Fruit fly (Drosophila melanogaster) whole organism, embryonic: ENCODE data around the gene Rsph1.

Source experiments
- Atf6 ChIP-seq: fragments of 200-800 bp; sonication (Bioruptor generic); IDR thresholded peaks from 2 replicates; pipeline ENCODE4 v1.3.6; 2022; ENCODE audit warnings: missing biosample characterization, missing genetic modification characterization
- Bgb ChIP-seq: fragments of 200-800 bp; sonication (Bioruptor generic); IDR thresholded peaks from 2 replicates; pipeline ENCODE4 v1.3.6; 2022; ENCODE audit warnings: missing biosample characterization, missing genetic modification characterization; ENCODE audit not compliant: partially characterized antibody
- CG12659 ChIP-seq: fragments of 200-800 bp; sonication (Bioruptor generic); optimal IDR thresholded peaks from 3 replicates; lab custom pipeline; 2017; ENCODE audit warnings: mild to moderate bottlenecking, missing biosample characterization, missing genetic modification reagents, missing genetic modification characterization
- CG1529 ChIP-seq: fragments of 200-800 bp; sonication (Bioruptor generic); optimal IDR thresholded peaks from 3 replicates; lab custom pipeline; 2018; ENCODE audit warnings: missing biosample characterization, missing genetic modification characterization
- CG15479 ChIP-seq: fragments of 200-800 bp; sonication (Bioruptor generic); optimal IDR thresholded peaks from 3 replicates; lab custom pipeline; 2019; ENCODE audit warnings: missing biosample characterization, mild to moderate bottlenecking, missing genetic modification characterization, moderate library complexity
- Fer3 ChIP-seq: fragments of 200-800 bp; sonication (Bioruptor generic); optimal IDR thresholded peaks from 2 replicates; lab custom pipeline; 2018; ENCODE audit warnings: missing biosample characterization, mild to moderate bottlenecking, missing genetic modification characterization, moderate library complexity
- Hr51 ChIP-seq, 2 experiments: fragments of 200-800 bp; sonication (Bioruptor generic); optimal IDR thresholded peaks; 2 replicates in 1 of 2; 3 replicates in 1 of 2; lab custom pipeline; 2016 to 2018; ENCODE audit warnings: missing biosample characterization in 2 of 2, missing genetic modification characterization in 2 of 2, mild to moderate bottlenecking in 1 of 2, moderate library complexity in 1 of 2
- Kr ChIP-seq: fragments of 200-800 bp; sonication (Bioruptor generic); optimal IDR thresholded peaks from 2 replicates; lab custom pipeline; 2017; ENCODE audit warnings: missing biosample characterization, mild to moderate bottlenecking, missing genetic modification characterization
- cad ChIP-seq: fragments of >200 bp; optimal IDR thresholded peaks from 2 replicates; lab custom pipeline; 2017; ENCODE audit warnings: missing biosample characterization, missing genetic modification characterization
- chm ChIP-seq: fragments of 200-800 bp; sonication (Bioruptor generic); IDR thresholded peaks from 2 replicates; pipeline ENCODE4 v1.3.6; 2022; ENCODE audit warnings: missing biosample characterization, missing genetic modification characterization
- ci ChIP-seq: fragments of 200-800 bp; sonication (Bioruptor generic); IDR thresholded peaks from 3 replicates; pipeline ENCODE4 v1.3.6; 2022; ENCODE audit warnings: missing biosample characterization, missing genetic modification characterization
- gt ChIP-seq: fragments of 200-800 bp; sonication (Bioruptor generic); IDR thresholded peaks from 2 replicates; pipeline ENCODE4 v1.3.6; 2022; ENCODE audit warnings: missing biosample characterization, missing genetic modification characterization
- lab ChIP-seq: fragments of 200-800 bp; sonication (Bioruptor generic); optimal IDR thresholded peaks from 3 replicates; lab custom pipeline; 2017; ENCODE audit warnings: missing biosample characterization, missing genetic modification characterization, mild to moderate bottlenecking, moderate library complexity, missing genetic modification reagents
- shn ChIP-seq: fragments of 200-800 bp; sonication (Bioruptor generic); optimal IDR thresholded peaks from 3 replicates; lab custom pipeline; 2016; ENCODE audit warnings: missing biosample characterization, missing genetic modification characterization
- tll ChIP-seq, 2 experiments: fragments of 200-800 bp in 1 of 2; fragments of >200 bp in 1 of 2; sonication (Bioruptor generic) in 1 of 2; optimal IDR thresholded peaks; 2 replicates each; lab custom pipeline; 2017 to 2019; ENCODE audit warnings: missing biosample characterization in 2 of 2, missing genetic modification characterization in 2 of 2, mild to moderate bottlenecking in 1 of 2, moderate library complexity in 1 of 2
- toy ChIP-seq: fragments of 200-800 bp; sonication (Bioruptor generic); IDR thresholded peaks from 2 replicates; pipeline ENCODE4 v1.3.6; 2022; ENCODE audit warnings: missing biosample characterization, missing genetic modification characterization
- twi ChIP-seq: fragments of 200-800 bp; optimal IDR thresholded peaks from 2 replicates; lab custom pipeline; 2019; ENCODE audit warnings: missing biosample characterization, mild to moderate bottlenecking, missing genetic modification characterization, moderate library complexity
- zen ChIP-seq: fragments of 200-800 bp; sonication (Bioruptor generic); optimal IDR thresholded peaks from 3 replicates; lab custom pipeline; 2018; ENCODE audit warnings: missing biosample characterization, mild to moderate bottlenecking, missing genetic modification characterization, moderate library complexity

The Rsph1 gene

dm6 chr2L:13227242-13227641 is 44.0 kb downstream of the Rsph1 start, which contains the start of gene CG16813 (continued):
- TF ChIP-seq Bgb (GFP tag; lab: Robert Waterston, UW) (no peak), chm (GFP tag; lab: Robert Waterston, UW) (no peak), toy (GFP tag; lab: Robert Waterston, UW) (no peak), ci (GFP tag; lab: Robert Waterston, UW) (no peak)

dm6 chr2L:13229388-13229882 is 46.2 kb downstream of the Rsph1 start, which contains the start of gene CG16815:
Gene CG16815, plus strand, starts transcription at chr2L:13229832.
- TF ChIP-seq Kr (peak; percentile 77), gt (GFP tag; lab: Robert Waterston, UW) (peak; percentile 21; the same call in 1 of the 2 replicates), tll (GFP tag; optimal IDR thresholded peaks at IDR 0.05; lab: Kevin White, UChicago) (peak in 1 of 2 experiments; percentile 87), Atf6 (GFP tag; lab: Robert Waterston, UW) (no peak), cad (GFP tag; lab: Kevin White, UChicago) (peak; percentile 91), CG1529 (GFP tag; lab: Kevin White, UChicago) (no peak), zen (peak; percentile 95), twi (tag; lab: Kevin White, UChicago) (peak; percentile 59), CG15479 (GFP tag; lab: Kevin White, UChicago) (peak; percentile 100)

- TF ChIP-seq lab (GFP tag; lab: Kevin White, UChicago) (no peak), shn (GFP tag; lab: Kevin White, UChicago) (no peak), Hr51 (GFP tag; optimal IDR thresholded peaks at IDR 0.05; lab: Kevin White, UChicago) (no peak), Fer3 (tag; lab: Kevin White, UChicago) (no peak), CG12659 (GFP tag; lab: Kevin White, UChicago) (no peak)
These were observed 48.5 kb downstream of the Rsph1 start, which contains the start of gene Prosalpha6T for dm6 chr2L:13231739-13232138. Gene Prosalpha6T, plus strand, starts transcription at chr2L:13232039.
